Fruit fly (Drosophila melanogaster): ENCODE measurements around the gene Cnx99A.
A peak's percentile ranks its signal among the peaks of the same experiment; 100 is the strongest.

Gene Cnx99A

DNA sequence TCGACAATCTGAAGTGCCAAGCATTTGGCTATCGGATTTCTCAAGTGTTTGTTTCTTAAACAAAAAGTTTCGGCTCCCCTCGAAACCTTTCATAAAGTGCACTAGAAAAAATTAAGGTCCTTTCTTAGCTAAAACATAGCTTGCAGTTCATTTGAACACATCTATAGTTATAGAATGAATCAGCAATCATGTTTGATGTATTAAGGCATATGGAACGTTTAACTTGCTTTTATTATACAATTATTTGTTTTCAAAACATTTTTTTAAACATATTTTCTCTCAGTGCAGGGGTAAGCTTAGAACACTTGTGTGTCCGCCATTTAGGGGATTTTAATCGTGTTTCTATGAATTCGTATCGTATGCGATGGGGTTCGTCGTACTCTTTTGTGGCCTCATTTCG, 44.9 kb downstream of the Cnx99A start (continued):
- TF ChIP-seq dmrt99B (tag; optimal IDR thresholded peaks at IDR 0.05) (peak; percentile 67), dm (GFP tag; optimal IDR thresholded peaks at IDR 0.05) (no peak), CG7839 (tag; optimal IDR thresholded peaks at IDR 0.05) (peak; percentile 77), CG13775 (GFP tag; optimal IDR thresholded peaks at IDR 0.05) (peak; percentile 60), CG8944 (GFP tag; optimal IDR thresholded peaks at IDR 0.05) (peak; percentile 23), CG11456 (GFP tag; IDR thresholded peaks at IDR 0.05) (0 out of 3 replicates have a peak, but pooled peaks have one; percentile 32), CG4282 (GFP tag; optimal IDR thresholded peaks at IDR 0.05) (no peak), crol (GFP tag; IDR thresholded peaks at IDR 0.05) (no peak), CG32532 (GFP tag; IDR thresholded peaks at IDR 0.05) (peak; percentile 32; the same call in 1 of the 2 replicates), run (tag; optimal IDR thresholded peaks at IDR 0.05) (no peak), Hmx (GFP tag; optimal IDR thresholded peaks at IDR 0.05) (no peak), CG4617 (GFP tag; optimal IDR thresholded peaks at IDR 0.05; ENCODE audit: borderline replicate concordance) (peak; percentile 6), her (GFP tag; optimal IDR thresholded peaks at IDR 0.05) (no peak), CG16813 (GFP tag; IDR thresholded peaks at IDR 0.05; ENCODE audit: partially characterized antibody) (no peak), z (GFP tag; IDR thresholded peaks at IDR 0.05) (no peak), CG9876 (GFP tag; optimal IDR thresholded peaks at IDR 0.05) (no peak), schlank (tag; optimal IDR thresholded peaks at IDR 0.05) (no peak), NK7.1 (GFP tag; optimal IDR thresholded peaks at IDR 0.05) (no peak), CG11504 (tag; optimal IDR thresholded peaks at IDR 0.05) (peak; percentile 75), HmgD (GFP tag; optimal IDR thresholded peaks at IDR 0.05) (no peak), chm (GFP tag; IDR thresholded peaks at IDR 0.05) (peak; percentile 58; the same call in 1 of the 2 replicates), CG12942 (GFP tag; optimal IDR thresholded peaks at IDR 0.05) (peak; percentile 35), E2f1 (GFP tag; IDR thresholded peaks at IDR 0.05) (peak; percentile 55), CG12104 (GFP tag; optimal IDR thresholded peaks at IDR 0.05) (peak; percentile 44), CG1792 (GFP tag; optimal IDR thresholded peaks at IDR 0.05) (no peak), slp2 (GFP tag; optimal IDR thresholded peaks at IDR 0.05) (peak; percentile 50), Camta (GFP tag; optimal IDR thresholded peaks at IDR 0.05) (peak; percentile 66), CG7786 (GFP tag; optimal IDR thresholded peaks at IDR 0.05) (peak; percentile 59), NC2β (GFP tag; optimal IDR thresholded peaks at IDR 0.05) (peak; percentile 43), HLH3B (GFP tag; IDR thresholded peaks at IDR 0.05) (peak; percentile 35; the same call in 1 of the 2 replicates), CG6765 (GFP tag; optimal IDR thresholded peaks at IDR 0.05) (no peak), CG1024 (GFP tag; IDR thresholded peaks at IDR 0.05) (0 out of 2 replicates have a peak, but pooled peaks have one; percentile 33), CG30431 (GFP tag; optimal IDR thresholded peaks at IDR 0.05) (peak; percentile 66), Blimp-1 (GFP tag; optimal IDR thresholded peaks at IDR 0.05) (peak; percentile 83), abd-A (tag; optimal IDR thresholded peaks at IDR 0.05) (no peak), Optix (GFP tag; IDR thresholded peaks at IDR 0.05) (no peak), wor (GFP tag; IDR thresholded peaks at IDR 0.05) (0 out of 2 replicates have a peak, but pooled peaks have one; percentile 38), Ptx1 (GFP tag; IDR thresholded peaks at IDR 0.05) (peak; percentile 64), Xrp1 (GFP tag; IDR thresholded peaks at IDR 0.05) (peak; percentile 80), Aef1 (GFP tag; IDR thresholded peaks at IDR 0.05) (no peak), CG7987 (GFP tag; optimal IDR thresholded peaks at IDR 0.05) (no peak), CG5953 (GFP tag; IDR thresholded peaks at IDR 0.05) (no peak), vnd (GFP tag; IDR thresholded peaks at IDR 0.05; ENCODE audit: partially characterized antibody) (no peak), wdn (GFP tag; IDR thresholded peaks at IDR 0.05) (no peak), CG1529 (GFP tag; optimal IDR thresholded peaks at IDR 0.05) (peak; percentile 77), Mrtf (GFP tag; IDR thresholded peaks at IDR 0.05) (no peak), Ada2b (GFP tag; IDR thresholded peaks at IDR 0.05) (peak; percentile 41; the same call in 1 of the 2 replicates), ci (GFP tag; IDR thresholded peaks at IDR 0.05) (peak; percentile 83), CG17186 (GFP tag; optimal IDR thresholded peaks at IDR 0.05) (peak; percentile 0), CG4854 (GFP tag; optimal IDR thresholded peaks at IDR 0.05) (peak; percentile 36), gro (GFP tag; optimal IDR thresholded peaks at IDR 0.05) (no peak), HLH54F (GFP tag; optimal IDR thresholded peaks at IDR 0.05) (peak; percentile 14)
